Fruit fly (Drosophila melanogaster) S2 (cell line): Measurements from ENCODE around the gene CG33111.

ENCODE experiments used
- CG8478 ChIP-seq: fragments of >200 bp; optimal IDR thresholded peaks from 2 replicates; lab custom pipeline; 2018
- CTCF ChIP-seq, 2 experiments: fragments of >200 bp; optimal IDR thresholded peaks; 2 replicates each; lab custom pipeline; 2018

dm6 chr3R:23767417-23767853, 51.6 kb downstream of the CG33111 start, which contains the start of the genes CG10214 and CG10375:
- no peak for TF ChIP-seq CG8478 (lab: Kevin White, UChicago)
- no peak for TF ChIP-seq CTCF (optimal IDR thresholded peaks at IDR 0.05; lab: Kevin White, UChicago)
